Worm (Caenorhabditis elegans): ENCODE data around the gene ZK688.12.

ZK688.12 gene

ce11 chrIII:7891573-7892306, 21.6 kb downstream of the ZK688.12 start, which contains the start of the genes ZK688.5 and fahd-1 (continued):
- peak; percentile 25 for TF ChIP-seq ceh-82 (tag; optimal IDR thresholded peaks at IDR 0.05)
- no peak for TF ChIP-seq nhr-237 (tag; optimal IDR thresholded peaks at IDR 0.05)
- peak; percentile 44 for TF ChIP-seq egl-5 (tag; optimal IDR thresholded peaks at IDR 0.05)
- no peak for TF ChIP-seq nhr-77 (tag; optimal IDR thresholded peaks at IDR 0.05)
- peak; percentile 38 for TF ChIP-seq nhr-76 (tag; optimal IDR thresholded peaks at IDR 0.05)
- TF ChIP-seq nhr-28 (tag; optimal IDR thresholded peaks at IDR 0.05), result no peak
- peak; percentile 12 for TF ChIP-seq pqm-1 (tag; optimal IDR thresholded peaks at IDR 0.05)
- TF ChIP-seq egl-27 (tag; optimal IDR thresholded peaks at IDR 0.05), result peak; percentile 19
- TF ChIP-seq eor-1 (tag; optimal IDR thresholded peaks at IDR 0.05), result no peak
- TF ChIP-seq nhr-43 (tag; optimal IDR thresholded peaks at IDR 0.05; ENCODE audit: poor library complexity, severe bottlenecking), result peak; percentile 75
- no peak for TF ChIP-seq nhr-11 (tag; optimal IDR thresholded peaks at IDR 0.05)
- TF ChIP-seq aly-2 (tag; optimal IDR thresholded peaks at IDR 0.05), result no peak
- no peak for TF ChIP-seq unc-39 (tag; optimal IDR thresholded peaks at IDR 0.05)

- no peak for TF ChIP-seq ceh-9 (tag; optimal IDR thresholded peaks at IDR 0.05)
- TF ChIP-seq jun-1 (tag; optimal IDR thresholded peaks at IDR 0.05), result no peak
- no peak for TF ChIP-seq nhr-77 (tag; optimal IDR thresholded peaks at IDR 0.05)
- no peak for TF ChIP-seq egl-27 (tag; optimal IDR thresholded peaks at IDR 0.05)
- no peak for TF ChIP-seq elt-1 (tag; optimal IDR thresholded peaks at IDR 0.05)
- TF ChIP-seq lin-15B (tag; optimal IDR thresholded peaks at IDR 0.05), result no peak
- TF ChIP-seq ztf-4 (tag; optimal IDR thresholded peaks at IDR 0.05), result no peak
- no peak for TF ChIP-seq nhr-12 (tag; optimal IDR thresholded peaks at IDR 0.05)
- no peak for TF ChIP-seq nhr-43 (tag; optimal IDR thresholded peaks at IDR 0.05; ENCODE audit: poor library complexity, severe bottlenecking)
- TF ChIP-seq unc-62 (GFP tag; optimal IDR thresholded peaks at IDR 0.05), result no peak
- TF ChIP-seq ZK546.5 (tag; optimal IDR thresholded peaks at IDR 0.05), result no peak
- no peak for TF ChIP-seq mml-1 (tag; optimal IDR thresholded peaks at IDR 0.05)
- TF ChIP-seq nhr-25 (tag; optimal IDR thresholded peaks at IDR 0.05), result no peak
- TF ChIP-seq snpc-4 (tag; optimal IDR thresholded peaks at IDR 0.05), result no peak
These were observed 24.4 kb downstream of the ZK688.12 start for ce11 chrIII:7889036-7889435.

DNA sequence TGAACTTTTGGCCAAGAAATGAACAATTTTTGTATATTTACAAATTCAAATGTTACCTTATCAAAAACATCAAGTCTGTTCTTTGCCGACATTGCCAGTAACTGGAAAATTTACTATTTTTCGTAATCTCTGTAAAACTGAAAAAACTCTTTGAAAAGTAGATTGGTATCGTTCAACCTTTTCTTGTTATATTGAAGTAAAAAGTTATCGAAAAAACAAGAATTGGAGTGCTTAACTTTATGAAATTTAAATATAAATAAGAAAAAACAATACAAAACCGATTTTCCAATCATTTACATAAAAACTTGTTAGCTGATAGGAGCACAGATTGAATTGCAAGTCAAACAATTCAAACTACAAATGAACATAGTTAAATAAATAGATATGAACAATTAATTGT, 28.5 kb downstream of the ZK688.12 start, which contains the start of gene ZK688.11:
TSS of gene ZK688.11 (minus strand) at position 101 of the 400 bp plus-strand sequence.
- TF ChIP-seq ceh-28 (tag; optimal IDR thresholded peaks at IDR 0.05), result peak; percentile 3
- no peak for TF ChIP-seq ceh-9 (tag; optimal IDR thresholded peaks at IDR 0.05)

- TF ChIP-seq zag-1 (tag; optimal IDR thresholded peaks at IDR 0.05), result no peak
- no peak for TF ChIP-seq elt-2 (tag; optimal IDR thresholded peaks at IDR 0.05)
- no peak for TF ChIP-seq sea-2 (GFP tag; optimal IDR thresholded peaks at IDR 0.05)
- TF ChIP-seq nhr-25 (tag; optimal IDR thresholded peaks at IDR 0.05), result no peak
- TF ChIP-seq nhr-23 (tag; optimal IDR thresholded peaks at IDR 0.05), result no peak
- TF ChIP-seq mml-1 (tag; optimal IDR thresholded peaks at IDR 0.05), result no peak
- no peak for TF ChIP-seq nhr-67 (tag; optimal IDR thresholded peaks at IDR 0.05)
- TF ChIP-seq eor-1 (tag; optimal IDR thresholded peaks at IDR 0.05), result no peak
- no peak for TF ChIP-seq unc-62 (GFP tag; optimal IDR thresholded peaks at IDR 0.05)
- no peak for TF ChIP-seq nhr-76 (tag; optimal IDR thresholded peaks at IDR 0.05)
- TF ChIP-seq hmg-11 (tag; optimal IDR thresholded peaks at IDR 0.05), result no peak
- TF ChIP-seq ztf-11 (tag; optimal IDR thresholded peaks at IDR 0.05), result no peak
- no peak for TF ChIP-seq ceh-82 (tag; optimal IDR thresholded peaks at IDR 0.05)
These were observed 30.5 kb downstream of the ZK688.12 start, which contains the start of gene ZK688.9 for ce11 chrIII:7882900-7883299. Gene ZK688.9, minus strand, starts transcription at chrIII:7883000.

DNA sequence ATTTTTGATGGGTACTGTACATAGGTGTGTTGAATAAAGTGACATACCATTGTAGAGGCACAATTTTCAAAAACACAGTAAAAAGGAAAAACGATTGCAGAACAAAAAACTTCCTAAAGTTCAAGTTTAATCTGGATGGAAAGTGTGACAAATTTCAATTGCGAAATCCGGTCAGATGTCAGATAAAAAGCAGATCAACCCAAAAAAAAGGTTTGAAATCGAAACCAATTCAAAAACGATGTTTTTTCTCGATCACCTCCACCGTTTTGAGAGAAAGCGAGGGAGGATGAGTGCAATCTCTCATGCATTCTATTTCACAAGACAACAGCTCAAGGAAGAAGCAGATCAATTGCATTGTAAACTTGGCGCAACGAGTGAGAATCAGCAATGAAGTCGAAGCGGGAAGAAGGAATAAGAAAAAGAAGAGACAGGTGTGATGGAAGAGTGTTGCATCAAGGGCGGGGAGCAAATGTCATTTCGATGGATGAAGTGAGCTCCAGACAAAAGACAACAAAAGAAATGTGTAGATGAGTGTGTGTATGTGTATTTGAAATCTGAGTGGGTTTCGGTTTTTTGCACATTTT, 33.2 kb downstream of the ZK688.12 start:
- TF ChIP-seq lsy-12 (tag; optimal IDR thresholded peaks at IDR 0.05) (no peak), unc-62 (GFP tag; optimal IDR thresholded peaks at IDR 0.05) (no peak), egl-27 (tag; optimal IDR thresholded peaks at IDR 0.05) (no peak), ama-1 (optimal IDR thresholded peaks at IDR 0.05) (no peak), nhr-25 (tag; optimal IDR thresholded peaks at IDR 0.05) (no peak), nhr-237 (tag; optimal IDR thresholded peaks at IDR 0.05) (no peak), nfya-1 (tag; optimal IDR thresholded peaks at IDR 0.05; ENCODE audit: insufficient read depth) (no peak), fkh-10 (GFP tag; optimal IDR thresholded peaks at IDR 0.05) (no peak), nhr-76 (tag; optimal IDR thresholded peaks at IDR 0.05) (no peak), skn-1 (tag; optimal IDR thresholded peaks at IDR 0.05) (no peak), lin-39 (tag; optimal IDR thresholded peaks at IDR 0.05) (no peak), snpc-4 (tag; optimal IDR thresholded peaks at IDR 0.05) (no peak), mdl-1 (tag; optimal IDR thresholded peaks at IDR 0.05) (no peak), unc-39 (tag; optimal IDR thresholded peaks at IDR 0.05) (no peak)

Data from whole organism, L3 larva.